Worm (Caenorhabditis elegans): ENCODE measurements around the gene kin-30.
"Not testable (repeated sequence)": the region's sequence is repeated elsewhere in the genome, so short reads cannot be mapped to it uniquely, and the experiment has no call there.

Gene kin-30

DNA sequence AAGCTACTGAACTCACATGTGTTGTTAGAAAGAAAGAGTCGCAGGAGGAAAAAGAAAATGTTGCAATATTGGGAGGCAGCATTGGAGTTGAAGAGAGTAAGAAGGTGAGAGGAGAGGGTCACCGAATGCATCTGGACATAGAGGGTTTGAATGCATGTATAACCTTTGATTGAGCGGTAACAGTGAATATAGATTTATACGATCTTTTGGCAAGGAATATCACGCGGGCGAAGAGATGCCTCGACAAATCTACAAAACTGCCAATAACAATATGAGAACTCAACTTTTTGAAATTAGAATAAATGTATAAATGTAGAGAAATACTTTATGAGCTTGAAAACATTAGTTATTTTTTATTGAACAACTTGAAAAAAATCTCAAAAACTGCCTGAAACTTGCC is 17.8 kb downstream of the kin-30 start, which contains the start of gene M01B2.10:
Gene M01B2.10 (minus strand): TSS at position 101 of the 400 bp plus-strand sequence.
- TF ChIP-seq ama-1 (optimal IDR thresholded peaks at IDR 0.05); npax-4 (tag; optimal IDR thresholded peaks at IDR 0.05); ref-2 (tag; optimal IDR thresholded peaks at IDR 0.05): not testable (repeated sequence)

DNA sequence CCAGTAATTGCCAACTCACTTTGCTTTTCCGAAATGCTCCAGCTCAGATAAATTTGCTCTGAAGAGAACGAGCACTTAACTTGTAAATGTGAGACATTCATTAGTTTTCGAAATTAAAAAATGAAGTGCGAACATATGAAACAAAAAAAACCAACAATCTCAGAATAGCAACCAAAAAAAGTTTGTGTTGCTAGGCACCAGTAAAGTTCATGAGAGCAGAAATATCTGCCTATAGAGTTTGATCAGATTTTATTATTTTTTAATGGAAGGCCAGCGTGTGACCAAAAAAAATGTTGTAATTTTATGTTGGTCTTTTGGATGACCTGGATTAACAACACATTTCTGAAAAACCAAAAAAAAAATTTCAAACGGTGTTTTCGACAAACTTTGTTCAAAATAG is 19.6 kb downstream of the kin-30 start, which contains the start of gene M01B2.12:
Gene M01B2.12 (minus strand): TSS at position 101 of the 400 bp plus-strand sequence.
- TF ChIP-seq ceh-31 (tag; optimal IDR thresholded peaks at IDR 0.05): no peak
- TF ChIP-seq Y22D7AL.16 (tag; optimal IDR thresholded peaks at IDR 0.05): no peak
- no peak for TF ChIP-seq C38D4.7 (GFP tag; optimal IDR thresholded peaks at IDR 0.05)
- no peak for TF ChIP-seq pqm-1 (tag; optimal IDR thresholded peaks at IDR 0.05)
- no peak for TF ChIP-seq tbx-2 (tag; optimal IDR thresholded peaks at IDR 0.05)
- TF ChIP-seq dmd-4 (tag; optimal IDR thresholded peaks at IDR 0.05; ENCODE audit: borderline replicate concordance): no peak
- no peak for TF ChIP-seq nhr-232 (tag; optimal IDR thresholded peaks at IDR 0.05)
- no peak for TF ChIP-seq ceh-14 (tag; optimal IDR thresholded peaks at IDR 0.05)

DNA sequence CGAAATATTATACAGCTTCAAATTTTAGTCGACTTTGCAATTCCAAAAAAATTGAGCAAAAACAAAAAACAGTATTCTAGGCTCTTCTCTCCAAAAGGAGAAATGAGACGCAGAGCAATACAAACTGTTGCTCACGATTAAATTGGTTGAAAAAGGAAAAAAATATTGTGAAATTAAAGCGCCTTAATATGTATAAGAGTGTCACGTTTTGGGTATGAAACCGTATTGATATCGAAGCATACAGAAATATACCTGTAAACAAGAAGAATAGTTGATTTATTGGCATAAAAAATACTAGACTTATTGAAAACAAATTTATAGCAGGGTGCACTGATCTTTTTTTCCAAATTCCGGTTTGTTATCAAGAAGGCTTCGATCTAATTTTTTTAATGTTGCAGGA is 21.3 kb downstream of the kin-30 start, which contains the start of gene M01B2.13:
Gene M01B2.13 (minus strand): TSS at position 101 of the 400 bp plus-strand sequence.
- TF ChIP-seq nfya-1 (tag; optimal IDR thresholded peaks at IDR 0.05) (no peak), elt-2 (tag; optimal IDR thresholded peaks at IDR 0.05) (no peak), unc-55 (GFP tag; optimal IDR thresholded peaks at IDR 0.05) (no peak), unc-3 (GFP tag; conservative IDR thresholded peaks at IDR 0.05) (no peak), unc-3 (tag; optimal IDR thresholded peaks at IDR 0.05) (no peak), ceh-2 (tag; optimal IDR thresholded peaks at IDR 0.05) (no peak), pqm-1 (tag; optimal IDR thresholded peaks at IDR 0.05) (no peak)

DNA sequence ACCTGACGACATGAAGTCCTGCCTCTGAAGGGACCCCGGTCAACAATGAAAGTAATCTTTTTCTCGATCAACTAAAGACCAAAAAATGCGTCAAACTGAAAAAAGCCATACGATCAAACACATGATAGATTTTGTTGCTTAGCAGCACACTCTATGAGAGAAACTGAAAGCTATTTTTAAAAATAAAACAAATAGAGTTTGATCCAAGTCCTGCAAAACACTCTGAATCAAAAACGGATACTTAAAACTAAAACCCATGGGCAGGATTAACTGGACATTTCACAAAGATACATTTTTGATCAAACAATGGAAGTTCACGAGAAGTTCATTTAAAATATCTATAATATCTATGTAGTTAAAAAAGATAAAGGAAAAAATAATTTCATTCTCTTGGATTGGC is 22.8 kb downstream of the kin-30 start, which contains the start of gene T10H4.13:
Gene T10H4.13 (minus strand): TSS at position 101 of the 400 bp plus-strand sequence.
- no peak for TF ChIP-seq ahr-1 (tag; optimal IDR thresholded peaks at IDR 0.05)

DNA sequence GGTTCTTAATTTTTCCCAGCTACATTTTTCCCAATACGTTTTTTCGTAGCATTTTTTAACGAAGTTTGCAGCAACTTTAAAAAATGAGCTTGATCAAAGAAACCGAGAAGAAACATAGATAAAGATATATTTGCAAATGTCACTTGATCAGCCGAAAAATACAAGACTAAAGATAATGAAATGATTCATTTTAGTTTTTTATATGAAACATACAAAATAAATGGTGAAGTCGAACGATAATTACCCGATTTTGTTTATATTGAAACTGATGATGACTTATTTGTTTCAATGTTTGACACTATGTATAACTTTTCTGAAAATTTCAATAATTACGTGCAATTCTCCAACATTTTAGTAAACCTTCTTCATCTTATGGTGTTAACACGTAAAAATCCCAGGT is 23.7 kb downstream of the kin-30 start, which contains the start of gene srw-22:
Gene srw-22 (plus strand): TSS at position 301 of the 400 bp plus-strand sequence.
- TF ChIP-seq ceh-24 (tag; optimal IDR thresholded peaks at IDR 0.05) (no peak), unc-55 (GFP tag; optimal IDR thresholded peaks at IDR 0.05) (no peak), npax-4 (tag; optimal IDR thresholded peaks at IDR 0.05) (no peak), sdc-2 (tag; optimal IDR thresholded peaks at IDR 0.05) (no peak), K02D7.2 (tag; optimal IDR thresholded peaks at IDR 0.05) (no peak), C08G9.2 (tag; optimal IDR thresholded peaks at IDR 0.05) (no peak), sox-4 (tag; optimal IDR thresholded peaks at IDR 0.05) (no peak), ama-1 (optimal IDR thresholded peaks at IDR 0.05) (no peak), hlh-13 (GFP tag; optimal IDR thresholded peaks at IDR 0.05) (no peak), F13H6.1 (tag; optimal IDR thresholded peaks at IDR 0.05) (no peak), ets-4 (tag; optimal IDR thresholded peaks at IDR 0.05) (no peak), ceh-30 (tag; optimal IDR thresholded peaks at IDR 0.05) (no peak), tbx-2 (tag; optimal IDR thresholded peaks at IDR 0.05) (no peak)

DNA sequence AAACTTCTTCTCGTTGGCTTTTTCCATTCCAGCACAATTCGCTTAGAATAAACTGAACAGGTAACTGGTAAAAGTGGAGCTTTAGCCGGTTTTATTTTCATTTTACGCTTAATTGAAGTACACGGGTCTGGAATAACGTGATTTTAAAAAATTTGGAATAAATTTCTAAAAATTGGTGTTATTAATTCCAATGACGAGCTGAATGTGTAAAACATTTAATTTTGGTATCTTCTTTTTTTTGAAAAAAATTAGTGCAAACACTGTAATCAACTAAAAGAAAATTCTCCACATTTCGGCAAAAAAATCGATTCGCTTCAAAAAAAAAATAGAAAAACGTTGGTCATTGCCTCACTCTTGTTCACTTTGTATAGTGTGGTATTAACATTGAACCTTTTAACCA is 27.7 kb downstream of the kin-30 start, which contains the start of gene T10H4.4:
Gene T10H4.4 (minus strand): TSS at position 101 of the 400 bp plus-strand sequence.
- TF ChIP-seq ceh-19 (GFP tag; optimal IDR thresholded peaks at IDR 0.05) (no peak), ceh-31 (tag; optimal IDR thresholded peaks at IDR 0.05) (no peak), unc-3 (GFP tag; conservative IDR thresholded peaks at IDR 0.05) (no peak), unc-3 (tag; optimal IDR thresholded peaks at IDR 0.05) (no peak), pax-1 (tag; optimal IDR thresholded peaks at IDR 0.05) (no peak), ahr-1 (tag; optimal IDR thresholded peaks at IDR 0.05) (no peak), dmd-4 (tag; optimal IDR thresholded peaks at IDR 0.05; ENCODE audit: borderline replicate concordance) (no peak), ceh-2 (tag; optimal IDR thresholded peaks at IDR 0.05) (no peak), hlh-30 (tag; optimal IDR thresholded peaks at IDR 0.05; ENCODE audit: insufficient read depth) (no peak), pha-4 (tag; optimal IDR thresholded peaks at IDR 0.05) (no peak), sox-2 (GFP tag; IDR thresholded peaks at IDR 0.05) (no peak), hlh-6 (tag; optimal IDR thresholded peaks at IDR 0.05) (no peak), che-1 (tag; optimal IDR thresholded peaks at IDR 0.05) (no peak), ceh-14 (tag; optimal IDR thresholded peaks at IDR 0.05) (no peak), ceh-18 (tag; optimal IDR thresholded peaks at IDR 0.05) (no peak), K09A11.1 (tag; optimal IDR thresholded peaks at IDR 0.05; ENCODE audit: insufficient read depth) (no peak), zip-5 (tag; optimal IDR thresholded peaks at IDR 0.05) (no peak), sox-4 (tag; optimal IDR thresholded peaks at IDR 0.05) (no peak), lin-11 (tag; optimal IDR thresholded peaks at IDR 0.05) (no peak), eyg-1 (tag; optimal IDR thresholded peaks at IDR 0.05) (no peak), pqm-1 (tag; optimal IDR thresholded peaks at IDR 0.05) (no peak)

Measured in whole organism, late embryonic.